Fruit fly (Drosophila melanogaster) whole organism, embryonic: ENCODE data around the gene CG16852.

Experiments used
- Atf3 ChIP-seq: fragments of 200-800 bp; sonication (Bioruptor generic); optimal IDR thresholded peaks from 3 replicates; lab custom pipeline; 2016; ENCODE audit warnings: missing biosample characterization, missing genetic modification characterization
- Atf6 ChIP-seq: fragments of 200-800 bp; sonication (Bioruptor generic); IDR thresholded peaks from 2 replicates; pipeline ENCODE4 v1.3.6; 2022; ENCODE audit warnings: missing biosample characterization, missing genetic modification characterization
- CG10267 ChIP-seq: fragments of 200-800 bp; sonication (Bioruptor generic); optimal IDR thresholded peaks from 2 replicates; lab custom pipeline; 2018; ENCODE audit warnings: missing biosample characterization, mild to moderate bottlenecking, missing genetic modification characterization, moderate library complexity
- CG10462 ChIP-seq: fragments of 200-800 bp; sonication (Bioruptor generic); optimal IDR thresholded peaks from 2 replicates; lab custom pipeline; 2016; ENCODE audit warnings: missing biosample characterization, missing genetic modification characterization
- CG11247 ChIP-seq: fragments of 200-800 bp; sonication (Bioruptor generic); IDR thresholded peaks from 2 replicates; pipeline ENCODE4 v1.3.6; 2022; ENCODE audit warnings: missing biosample characterization, missing genetic modification characterization
- CG12155 ChIP-seq: fragments of 200-800 bp; sonication (Bioruptor generic); optimal IDR thresholded peaks from 3 replicates; lab custom pipeline; 2016; ENCODE audit warnings: missing biosample characterization, missing genetic modification characterization
- CG12219 ChIP-seq: fragments of 200-800 bp; sonication (Bioruptor generic); optimal IDR thresholded peaks from 3 replicates; lab custom pipeline; 2018; ENCODE audit warnings: missing biosample characterization, mild to moderate bottlenecking, missing genetic modification characterization
- CG14441 ChIP-seq: fragments of 200-800 bp; sonication (Bioruptor generic); IDR thresholded peaks from 2 replicates; pipeline ENCODE4 v1.3.6; 2022; ENCODE audit warnings: missing biosample characterization, missing genetic modification characterization
- CG17385 ChIP-seq: fragments of 200-800 bp; sonication (Bioruptor generic); optimal IDR thresholded peaks from 3 replicates; lab custom pipeline; 2018; ENCODE audit warnings: missing biosample characterization, mild to moderate bottlenecking, missing genetic modification characterization
- CG1792 ChIP-seq: fragments of 200-800 bp; sonication (Bioruptor generic); optimal IDR thresholded peaks from 2 replicates; lab custom pipeline; 2016; ENCODE audit warnings: missing biosample characterization, missing genetic modification characterization
- CG1832 ChIP-seq: fragments of 200-800 bp; sonication (Bioruptor generic); optimal IDR thresholded peaks from 2 replicates; lab custom pipeline; 2017; ENCODE audit warnings: missing biosample characterization, mild to moderate bottlenecking, missing genetic modification characterization, inconsistent platforms
- CG18619 ChIP-seq: fragments of 200-800 bp; sonication (Bioruptor generic); optimal IDR thresholded peaks from 3 replicates; lab custom pipeline; 2017; ENCODE audit warnings: missing biosample characterization, mild to moderate bottlenecking, missing genetic modification characterization
- CG2202 ChIP-seq: fragments of 200-800 bp; sonication (Bioruptor generic); optimal IDR thresholded peaks from 2 replicates; lab custom pipeline; 2018; ENCODE audit warnings: missing biosample characterization, mild to moderate bottlenecking, missing genetic modification characterization
- CG2889 ChIP-seq: fragments of 200-800 bp; sonication (Bioruptor generic); IDR thresholded peaks from 3 replicates; pipeline ENCODE4 v1.3.6; 2022; ENCODE audit warnings: missing biosample characterization, missing genetic modification characterization
- CG30403 ChIP-seq: fragments of 200-800 bp; sonication (Bioruptor generic); optimal IDR thresholded peaks from 3 replicates; lab custom pipeline; 2016; ENCODE audit warnings: missing biosample characterization, missing genetic modification characterization
- CG31365 ChIP-seq: fragments of 200-800 bp; sonication (Bioruptor generic); optimal IDR thresholded peaks from 2 replicates; lab custom pipeline; 2018; ENCODE audit warnings: missing biosample characterization, mild to moderate bottlenecking, missing genetic modification characterization
- CG3407 ChIP-seq: fragments of 200-800 bp; sonication (Bioruptor generic); optimal IDR thresholded peaks from 2 replicates; lab custom pipeline; 2018; ENCODE audit warnings: missing biosample characterization, mild to moderate bottlenecking, missing genetic modification characterization
- CG34422 ChIP-seq: fragments of 200-800 bp; sonication (Bioruptor generic); IDR thresholded peaks from 3 replicates; pipeline ENCODE4 v1.3.6; 2022; ENCODE audit warnings: missing biosample characterization, missing genetic modification characterization
- CG3995 ChIP-seq: fragments of 200-800 bp; sonication (Bioruptor generic); optimal IDR thresholded peaks from 3 replicates; lab custom pipeline; 2016; ENCODE audit warnings: missing biosample characterization, missing genetic modification characterization
- CG7745 ChIP-seq: fragments of 200-800 bp; sonication (Bioruptor generic); optimal IDR thresholded peaks from 2 replicates; lab custom pipeline; 2018; ENCODE audit warnings: missing biosample characterization, mild to moderate bottlenecking, missing genetic modification characterization, moderate library complexity
- CG8290 ChIP-seq, 3 experiments: fragments of 200-800 bp; sonication (Bioruptor generic); optimal IDR thresholded peaks; 2 replicates each; lab custom pipeline; 2016 to 2019; ENCODE audit warnings: missing biosample characterization in 3 of 3, missing genetic modification characterization in 3 of 3, mild to moderate bottlenecking in 2 of 3, moderate library complexity in 1 of 3
- CG9797 ChIP-seq: fragments of 200-800 bp; sonication (Bioruptor generic); optimal IDR thresholded peaks from 3 replicates; lab custom pipeline; 2018; ENCODE audit warnings: missing biosample characterization, mild to moderate bottlenecking, missing genetic modification characterization
- CTCF ChIP-seq: fragments of 200-800 bp; sonication (Bioruptor generic); optimal IDR thresholded peaks from 2 replicates; lab custom pipeline; 2017; ENCODE audit warnings: missing biosample characterization, mild to moderate bottlenecking, missing genetic modification characterization, moderate library complexity
- Camta ChIP-seq: fragments of 200-800 bp; sonication (Bioruptor generic); optimal IDR thresholded peaks from 2 replicates; lab custom pipeline; 2016; ENCODE audit warnings: missing biosample characterization, missing genetic modification characterization
- CoRest ChIP-seq: fragments of 200-800 bp; sonication (Bioruptor generic); optimal IDR thresholded peaks from 3 replicates; lab custom pipeline; 2018; ENCODE audit warnings: missing biosample characterization, mild to moderate bottlenecking, missing genetic modification characterization, moderate library complexity
- E2f1 ChIP-seq: fragments of 200-800 bp; sonication (Bioruptor generic); IDR thresholded peaks from 2 replicates; pipeline ENCODE4 v1.3.6; 2022; ENCODE audit warnings: missing biosample characterization, missing genetic modification characterization
- HmgZ ChIP-seq: fragments of 200-800 bp; sonication (Bioruptor generic); optimal IDR thresholded peaks from 2 replicates; lab custom pipeline; 2018; ENCODE audit warnings: missing biosample characterization, mild to moderate bottlenecking, missing genetic modification characterization
- Meics ChIP-seq: fragments of 200-800 bp; sonication (Bioruptor generic); optimal IDR thresholded peaks from 2 replicates; lab custom pipeline; 2017; ENCODE audit warnings: missing biosample characterization, mild to moderate bottlenecking, missing genetic modification characterization
- Myb ChIP-seq: fragments of 200-800 bp; sonication (Bioruptor generic); optimal IDR thresholded peaks from 2 replicates; lab custom pipeline; 2016; ENCODE audit warnings: missing biosample characterization, missing genetic modification characterization
- NC2β ChIP-seq: fragments of 200-800 bp; sonication (Bioruptor generic); optimal IDR thresholded peaks from 2 replicates; lab custom pipeline; 2016; ENCODE audit warnings: missing biosample characterization, missing genetic modification characterization
- bbx ChIP-seq: fragments of 200-800 bp; sonication (Bioruptor generic); IDR thresholded peaks from 2 replicates; pipeline ENCODE4 v1.3.6; 2022; ENCODE audit warnings: missing biosample characterization, missing genetic modification characterization; ENCODE audit not compliant: partially characterized antibody
- bigmax ChIP-seq: fragments of 200-800 bp; sonication (Bioruptor generic); optimal IDR thresholded peaks from 2 replicates; lab custom pipeline; 2018; ENCODE audit warnings: missing biosample characterization, mild to moderate bottlenecking, missing genetic modification characterization
- croc ChIP-seq: fragments of 200-800 bp; sonication (Bioruptor generic); conservative IDR thresholded peaks from 3 replicates; pipeline ENCODE4 v1.3.6; 2022; ENCODE audit warnings: missing biosample characterization, missing genetic modification characterization
- exex ChIP-seq: fragments of 200-800 bp; sonication (Bioruptor generic); optimal IDR thresholded peaks from 4 replicates; lab custom pipeline; 2018; ENCODE audit warnings: missing biosample characterization, mild to moderate bottlenecking, missing genetic modification characterization, moderate library complexity
- ind ChIP-seq: fragments of 200-800 bp; sonication (Bioruptor generic); optimal IDR thresholded peaks from 3 replicates; lab custom pipeline; 2016; ENCODE audit warnings: missing biosample characterization, missing genetic modification characterization
- jing ChIP-seq: fragments of 200-800 bp; sonication (Bioruptor generic); optimal IDR thresholded peaks from 2 replicates; lab custom pipeline; 2018; ENCODE audit warnings: missing biosample characterization, mild to moderate bottlenecking, missing genetic modification characterization
- mam ChIP-seq: fragments of 200-800 bp; sonication (Bioruptor generic); optimal IDR thresholded peaks from 3 replicates; lab custom pipeline; 2016; ENCODE audit warnings: missing biosample characterization, missing genetic modification characterization
- nerfin-2 ChIP-seq: fragments of 200-800 bp; sonication (Bioruptor generic); IDR thresholded peaks from 2 replicates; pipeline ENCODE4 v1.3.6; 2022; ENCODE audit warnings: missing biosample characterization, missing genetic modification characterization; ENCODE audit not compliant: partially characterized antibody
- odd ChIP-seq: fragments of 200-800 bp; sonication (Bioruptor generic); optimal IDR thresholded peaks from 2 replicates; lab custom pipeline; 2017; ENCODE audit warnings: missing biosample characterization, mild to moderate bottlenecking, missing genetic modification characterization
- otp ChIP-seq: fragments of 200-800 bp; sonication (Bioruptor generic); IDR thresholded peaks from 3 replicates; pipeline ENCODE4, ENCODE4 v1.3.6; 2022; ENCODE audit warnings: missing biosample characterization, missing genetic modification characterization
- ranshi ChIP-seq: fragments of 200-800 bp; sonication (Bioruptor generic); IDR thresholded peaks from 2 replicates; pipeline ENCODE4 v1.3.6; 2022; ENCODE audit warnings: missing biosample characterization, missing genetic modification characterization
- rib ChIP-seq: fragments of 200-800 bp; sonication (Bioruptor generic); IDR thresholded peaks from 2 replicates; pipeline ENCODE4 v1.3.6; 2022; ENCODE audit warnings: missing biosample characterization, missing genetic modification characterization
- row ChIP-seq: fragments of 200-800 bp; sonication (Bioruptor generic); IDR thresholded peaks from 3 replicates; pipeline ENCODE4 v1.3.6; 2022; ENCODE audit warnings: missing biosample characterization, missing genetic modification characterization
- sens ChIP-seq: fragments of 200-800 bp; sonication (Bioruptor generic); peaks from one replicate; lab custom pipeline; 2016; ENCODE audit warnings: missing biosample characterization, missing genetic modification characterization
- sisA ChIP-seq: fragments of 200-800 bp; sonication (Bioruptor generic); IDR thresholded peaks from 2 replicates; pipeline ENCODE4 v1.3.6; 2022; ENCODE audit warnings: missing biosample characterization, missing genetic modification characterization
- sna ChIP-seq: fragments of 200-800 bp; sonication (Bioruptor generic); IDR thresholded peaks from 2 replicates; pipeline ENCODE4 v1.3.6; 2022; ENCODE audit warnings: missing biosample characterization, missing genetic modification characterization; ENCODE audit not compliant: partially characterized antibody
- ssp ChIP-seq: fragments of 200-800 bp; sonication (Bioruptor generic); IDR thresholded peaks from 2 replicates; pipeline ENCODE4 v1.3.6; 2022; ENCODE audit warnings: missing biosample characterization, missing genetic modification characterization
- zen ChIP-seq: fragments of 200-800 bp; sonication (Bioruptor generic); optimal IDR thresholded peaks from 3 replicates; lab custom pipeline; 2018; ENCODE audit warnings: missing biosample characterization, mild to moderate bottlenecking, missing genetic modification characterization, moderate library complexity

The CG16852 gene

DNA sequence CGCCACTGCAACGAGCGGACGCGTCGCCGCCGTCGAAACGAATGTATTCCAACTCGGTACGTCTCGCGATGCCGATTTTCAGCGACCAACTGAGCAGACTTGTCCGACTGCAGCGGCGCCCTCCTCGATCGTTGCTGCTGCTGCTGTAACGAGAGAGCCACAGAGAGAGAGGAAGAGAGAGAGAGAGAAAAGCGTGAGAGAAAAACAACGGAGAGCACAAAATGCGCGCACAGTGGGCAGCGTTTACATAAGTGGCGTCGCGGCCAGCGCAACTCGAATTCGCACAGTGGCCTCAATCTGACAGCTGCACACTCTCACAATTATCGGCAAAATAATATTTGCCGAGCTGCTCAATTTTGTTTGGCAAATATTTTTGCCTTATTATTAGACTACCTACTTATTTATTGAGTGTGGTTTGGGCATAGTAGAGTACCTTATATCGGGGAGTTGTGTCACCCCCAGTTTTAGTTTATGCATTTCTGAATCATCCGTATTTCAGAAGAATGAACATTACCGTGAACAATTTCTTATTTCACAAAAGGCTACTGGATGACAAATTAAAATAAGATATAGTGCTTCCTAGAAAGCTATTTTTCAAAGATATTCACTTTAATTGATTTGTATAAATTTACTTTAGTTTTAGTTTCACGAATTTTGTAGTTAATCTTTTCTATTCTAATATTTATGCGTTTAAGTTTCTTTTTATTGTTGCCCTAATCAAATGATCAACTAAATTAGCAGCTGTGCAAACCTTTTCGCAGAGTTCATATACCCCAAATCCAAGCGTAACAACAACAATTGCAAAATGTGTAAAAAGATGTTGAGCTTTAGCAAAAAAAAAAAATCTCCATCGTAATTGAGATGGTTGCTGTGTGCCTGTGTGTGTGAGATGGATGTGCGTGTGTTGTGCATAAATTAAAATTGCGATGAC, 27.0 kb upstream of the CG16852 start (continued):
- TF ChIP-seq CG18619 (GFP tag; lab: Kevin White, UChicago) (peak; percentile 70), mam (peak; percentile 74), row (GFP tag; lab: Robert Waterston, UW) (peak; percentile 91), NC2β (peak; percentile 32), sna (0 out of 2 replicates have a peak, but pooled peaks have one; percentile 45), Camta (peak; percentile 33), CG17385 (GFP tag; lab: Kevin White, UChicago) (peak; percentile 53), CG14441 (GFP tag; lab: Robert Waterston, UW) (peak; percentile 80), CoRest (tag; lab: Kevin White, UChicago) (peak; percentile 66), Atf3 (GFP tag; lab: Kevin White, UChicago) (peak; percentile 23), ranshi (GFP tag; lab: Robert Waterston, UW) (peak; percentile 56; the same call in 1 of the 2 replicates), CG30403 (GFP tag; lab: Kevin White, UChicago) (peak; percentile 77), sens (GFP tag; lab: Kevin White, UChicago) (peak; percentile 93), bigmax (GFP tag; lab: Kevin White, UChicago) (no peak), nerfin-2 (GFP tag; lab: Robert Waterston, UW) (no peak; the same call in 1 of the 2 replicates), CG2889 (GFP tag; lab: Robert Waterston, UW) (peak; percentile 57; the same call in 2 of the 3 replicates), CG10462 (GFP tag; lab: Kevin White, UChicago) (no peak), CG7745 (tag; lab: Kevin White, UChicago) (no peak), CG9797 (GFP tag; lab: Kevin White, UChicago) (no peak), CG12219 (GFP tag; lab: Kevin White, UChicago) (peak; percentile 44), jing (no peak), CG1832 (no peak), E2f1 (GFP tag; lab: Robert Waterston, UW) (peak; percentile 54), Atf6 (GFP tag; lab: Robert Waterston, UW) (peak; percentile 63), exex (tag; lab: Kevin White, UChicago) (no peak), CG31365 (tag; lab: Kevin White, UChicago) (no peak), CG3407 (GFP tag; lab: Kevin White, UChicago) (no peak), Meics (GFP tag; lab: Kevin White, UChicago) (peak; percentile 58), CG8290 (GFP tag; optimal IDR thresholded peaks at IDR 0.05; lab: Kevin White, UChicago) (no peak), CG8290 (tag; optimal IDR thresholded peaks at IDR 0.05; lab: Kevin White, UChicago) (peak in 1 of 2 experiments; percentile 76), ssp (GFP tag; lab: Robert Waterston, UW) (peak; percentile 34; the same call in 1 of the 2 replicates), CG3995 (GFP tag; lab: Kevin White, UChicago) (no peak), sisA (GFP tag; lab: Robert Waterston, UW) (peak; percentile 68), croc (0 out of 3 replicates have a peak, but pooled peaks have one; percentile 19), ind (GFP tag; lab: Kevin White, UChicago) (peak; percentile 73), CG12155 (peak; percentile 35), CG34422 (GFP tag; lab: Robert Waterston, UW) (peak; percentile 61; the same call in 2 of the 3 replicates), CTCF (GFP tag; lab: Kevin White, UChicago) (peak; percentile 13), Myb (GFP tag; lab: Kevin White, UChicago) (peak; percentile 36), CG2202 (no peak), odd (no peak), bbx (GFP tag; lab: Robert Waterston, UW) (no peak), CG10267 (tag; lab: Kevin White, UChicago) (peak; percentile 18), CG11247 (GFP tag; lab: Robert Waterston, UW) (peak; percentile 72; the same call in 1 of the 2 replicates), zen (tag; lab: Kevin White, UChicago) (peak; percentile 30), rib (GFP tag; lab: Robert Waterston, UW) (peak; percentile 45), CG1792 (GFP tag; lab: Kevin White, UChicago) (peak; percentile 3), otp (GFP tag; lab: Robert Waterston, UW) (peak; percentile 63; the same call in 2 of the 3 replicates), HmgZ (peak; percentile 21)
